Fruit fly (Drosophila melanogaster): ENCODE data around the gene Ublcp1.

DNA sequence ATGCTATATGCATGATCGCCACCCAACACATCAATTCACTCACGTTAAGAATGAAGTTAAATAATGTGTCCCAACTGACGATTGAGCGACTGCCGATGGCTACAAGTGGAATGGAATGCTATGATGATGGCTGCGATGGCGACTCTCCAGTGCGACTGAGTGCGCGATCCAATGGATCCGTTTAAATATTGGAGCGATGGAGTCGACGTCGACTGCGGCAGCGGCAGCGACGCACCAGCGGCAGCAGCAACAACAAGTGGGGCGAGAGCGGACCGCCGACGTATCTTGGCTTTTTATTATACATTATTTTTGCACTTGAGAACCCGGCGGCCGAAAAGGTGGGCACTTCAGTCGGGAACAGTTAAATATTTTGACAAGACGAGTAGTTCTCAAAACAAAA, 3.9 kb upstream of the Ublcp1 start:
- TF ChIP-seq insv (optimal IDR thresholded peaks at IDR 0.05), result no peak
- TF ChIP-seq Sin3A (optimal IDR thresholded peaks at IDR 0.05), result no peak
- no peak for TF ChIP-seq h (optimal IDR thresholded peaks at IDR 0.05)
